Worm (Caenorhabditis elegans) whole organism, early embryonic: Measurements from ENCODE around the gene arrd-13.

Experiments
- B0310.2 ChIP-seq: sonication (generic microtip); optimal IDR thresholded peaks from 2 replicates; lab custom pipeline; 2016; ENCODE audit warnings: mild to moderate bottlenecking, missing genetic modification characterization, missing compliant biosample characterization
- ama-1 ChIP-seq: fragments of 150-350 bp; optimal IDR thresholded peaks from 2 replicates; lab custom pipeline; 2014
- ceh-36 ChIP-seq: sonication (generic microtip); optimal IDR thresholded peaks from 2 replicates; lab custom pipeline; 2016; ENCODE audit warnings: missing genetic modification characterization, inconsistent platforms, missing compliant biosample characterization
- ets-7 ChIP-seq: sonication (generic microtip); optimal IDR thresholded peaks from 2 replicates; lab custom pipeline; 2016; ENCODE audit warnings: missing genotype, missing genetic modification characterization, missing compliant biosample characterization
- flt-1 ChIP-seq: fragments of 200-800 bp; sonication (Bioruptor generic); IDR thresholded peaks from 2 replicates; pipeline ENCODE4 v1.3.6; 2022; ENCODE audit warnings: missing genetic modification characterization, missing compliant biosample characterization
- hmbx-1 ChIP-seq: sonication (generic microtip); optimal IDR thresholded peaks from 2 replicates; lab custom pipeline; 2016; ENCODE audit warnings: mild to moderate bottlenecking, missing genetic modification characterization, missing compliant biosample characterization
- hmg-4 ChIP-seq: fragments of 200-800 bp; sonication (Bioruptor generic); optimal IDR thresholded peaks from 2 replicates; lab custom pipeline; 2018; ENCODE audit warnings: mild to moderate bottlenecking, missing genetic modification characterization, missing compliant biosample characterization
- hnd-1 ChIP-seq: sonication (generic microtip); optimal IDR thresholded peaks from 2 replicates; lab custom pipeline; 2016; ENCODE audit warnings: missing genetic modification characterization, missing compliant biosample characterization
- pes-1 ChIP-seq: fragments of 200-800 bp; sonication (Bioruptor generic); IDR thresholded peaks from 2 replicates; pipeline ENCODE4 v1.3.6; 2022; ENCODE audit warnings: missing genetic modification reagents, missing genetic modification characterization, missing compliant biosample characterization
- sea-1 ChIP-seq: fragments of 200-800 bp; sonication (Bioruptor generic); conservative IDR thresholded peaks from 2 replicates; pipeline ENCODE4 v1.3.6; 2022; ENCODE audit warnings: missing genetic modification characterization, missing compliant biosample characterization
- tbx-37 ChIP-seq: fragments of 200-800 bp; sonication (Bioruptor generic); conservative IDR thresholded peaks from 2 replicates; pipeline ENCODE4 v1.3.6; 2022; ENCODE audit warnings: missing genetic modification reagents, missing genetic modification characterization, missing compliant biosample characterization
- tra-4 ChIP-seq: sonication (generic microtip); optimal IDR thresholded peaks from 2 replicates; lab custom pipeline; 2017; ENCODE audit warnings: missing genetic modification characterization, missing compliant biosample characterization

ce11 chrII:13750128-13750527 is 8.1 kb upstream of the arrd-13 start:
- TF ChIP-seq ama-1 (lab: Kevin White, UChicago) = no peak
- no peak for TF ChIP-seq B0310.2 (tag; lab: Kevin White, UChicago)
- TF ChIP-seq pes-1 (GFP tag; lab: Robert Waterston, UW) = no peak
- TF ChIP-seq flt-1 (GFP tag; lab: Robert Waterston, UW) = no peak
- no peak for TF ChIP-seq sea-1 (GFP tag; lab: Robert Waterston, UW)
- no peak for TF ChIP-seq tbx-37 (GFP tag; lab: Robert Waterston, UW)
- TF ChIP-seq hmbx-1 = no peak
- no peak for TF ChIP-seq ets-7 (tag; lab: Kevin White, UChicago)
- TF ChIP-seq tra-4 (tag; lab: Kevin White, UChicago) = no peak
- no peak for TF ChIP-seq ceh-36 (tag; lab: Kevin White, UChicago)
- TF ChIP-seq hnd-1 (tag; lab: Kevin White, UChicago) = no peak
- TF ChIP-seq hmg-4 (GFP tag; lab: Kevin White, UChicago) = no peak
